Fruit fly (Drosophila melanogaster) whole organism, embryonic: ENCODE results near the gene CG5882.

ENCODE experiments used
- CG10959 ChIP-seq: fragments of 200-800 bp; sonication (Bioruptor generic); IDR thresholded peaks from 2 replicates; pipeline ENCODE4 v1.3.6; 2022; ENCODE audit warnings: missing biosample characterization, missing genetic modification characterization
- CG12744 ChIP-seq: fragments of 200-800 bp; sonication (Bioruptor generic); optimal IDR thresholded peaks from 2 replicates; lab custom pipeline; 2016; ENCODE audit warnings: missing biosample characterization, missing genetic modification characterization
- CG14014 ChIP-seq: fragments of 200-800 bp; sonication (Bioruptor generic); IDR thresholded peaks from 2 replicates; pipeline ENCODE4 v1.3.6; 2022; ENCODE audit warnings: missing biosample characterization, missing genetic modification characterization
- CG14710 ChIP-seq: fragments of 200-800 bp; sonication (Bioruptor generic); optimal IDR thresholded peaks from 3 replicates; lab custom pipeline; 2019; ENCODE audit warnings: missing biosample characterization, mild to moderate bottlenecking, missing genetic modification characterization, moderate library complexity
- CG14860 ChIP-seq: fragments of 200-800 bp; sonication (Bioruptor generic); IDR thresholded peaks from 3 replicates; pipeline ENCODE4 v1.3.6; 2022; ENCODE audit warnings: missing biosample characterization, missing genetic modification characterization; ENCODE audit not compliant: partially characterized antibody
- CG1647 ChIP-seq: fragments of 200-800 bp; sonication (Bioruptor generic); optimal IDR thresholded peaks from 3 replicates; lab custom pipeline; 2016; ENCODE audit warnings: missing biosample characterization, missing genetic modification characterization
- CG16813 ChIP-seq: fragments of 200-800 bp; sonication (Bioruptor generic); IDR thresholded peaks from 3 replicates; pipeline ENCODE4 v1.3.6; 2022; ENCODE audit warnings: missing biosample characterization, missing genetic modification characterization; ENCODE audit not compliant: partially characterized antibody
- CG17612 ChIP-seq: fragments of 200-800 bp; sonication (Bioruptor generic); IDR thresholded peaks from 2 replicates; pipeline ENCODE4 v1.3.6; 2022; ENCODE audit warnings: missing biosample characterization, missing genetic modification characterization
- CG17802 ChIP-seq: fragments of 200-800 bp; sonication (Bioruptor generic); optimal IDR thresholded peaks from 2 replicates; lab custom pipeline; 2018; ENCODE audit warnings: missing biosample characterization, mild to moderate bottlenecking, missing genetic modification characterization, moderate library complexity
- CG2678 ChIP-seq: fragments of 200-800 bp; sonication (Bioruptor generic); optimal IDR thresholded peaks from 3 replicates; lab custom pipeline; 2019; ENCODE audit warnings: missing biosample characterization, mild to moderate bottlenecking, missing genetic modification characterization, moderate library complexity
- CG31224 ChIP-seq: fragments of 200-800 bp; sonication (Bioruptor generic); IDR thresholded peaks from 2 replicates; pipeline ENCODE4 v1.3.6; 2022; ENCODE audit warnings: missing biosample characterization, missing genetic modification characterization
- CG34224 ChIP-seq: fragments of 200-800 bp; sonication (Bioruptor generic); IDR thresholded peaks from 3 replicates; pipeline ENCODE4 v1.3.6; 2022; ENCODE audit warnings: missing biosample characterization, missing genetic modification characterization; ENCODE audit not compliant: partially characterized antibody
- CG6175 ChIP-seq: fragments of 200-800 bp; sonication (Bioruptor generic); IDR thresholded peaks from 3 replicates; pipeline ENCODE4 v1.3.6; 2022; ENCODE audit warnings: missing biosample characterization, missing genetic modification characterization
- CG7963 ChIP-seq: fragments of 200-800 bp; sonication (Bioruptor generic); IDR thresholded peaks from 3 replicates; pipeline ENCODE4 v1.3.6; 2022; ENCODE audit warnings: missing biosample characterization, missing genetic modification characterization; ENCODE audit not compliant: partially characterized antibody
- CG8765 ChIP-seq: fragments of 200-800 bp; sonication (Bioruptor generic); IDR thresholded peaks from 2 replicates; pipeline ENCODE4 v1.3.6; 2022; ENCODE audit warnings: missing biosample characterization, missing genetic modification characterization
- CG9437 ChIP-seq: fragments of 200-800 bp; sonication (Bioruptor generic); optimal IDR thresholded peaks from 2 replicates; lab custom pipeline; 2018; ENCODE audit warnings: missing biosample characterization, mild to moderate bottlenecking, missing genetic modification characterization
- Dip2 ChIP-seq: fragments of 200-800 bp; sonication (Bioruptor generic); IDR thresholded peaks from 2 replicates; pipeline ENCODE4 v1.3.6; 2022; ENCODE audit warnings: missing biosample characterization, missing genetic modification characterization
- Doc3 ChIP-seq: fragments of 200-800 bp; sonication (Bioruptor generic); IDR thresholded peaks from 3 replicates; pipeline ENCODE4 v1.3.6; 2022; ENCODE audit warnings: missing biosample characterization, missing genetic modification characterization; ENCODE audit not compliant: partially characterized antibody
- HLH4C ChIP-seq: fragments of 200-800 bp; sonication (Bioruptor generic); IDR thresholded peaks from 3 replicates; pipeline ENCODE4 v1.3.6; 2022; ENCODE audit warnings: missing biosample characterization, missing genetic modification characterization; ENCODE audit not compliant: partially characterized antibody
- Med ChIP-seq: fragments of 200-800 bp; sonication (Bioruptor generic); peaks from one replicate; lab custom pipeline; 2016; ENCODE audit warnings: missing biosample characterization, missing genetic modification characterization, mild to moderate bottlenecking, inconsistent platforms, moderate library complexity
- Opbp ChIP-seq: fragments of 200-800 bp; sonication (Bioruptor generic); IDR thresholded peaks from 3 replicates; pipeline ENCODE4 v1.3.6; 2022; ENCODE audit warnings: missing biosample characterization, missing genetic modification characterization; ENCODE audit not compliant: partially characterized antibody
- Ssrp ChIP-seq: fragments of 200-800 bp; sonication (Bioruptor generic); optimal IDR thresholded peaks from 2 replicates; lab custom pipeline; 2018; ENCODE audit warnings: missing biosample characterization, mild to moderate bottlenecking, missing genetic modification characterization, moderate library complexity
- ash1 ChIP-seq: fragments of 200-800 bp; sonication (Bioruptor generic); optimal IDR thresholded peaks from 2 replicates; lab custom pipeline; 2018; ENCODE audit warnings: missing biosample characterization, mild to moderate bottlenecking, missing genetic modification characterization
- da ChIP-seq: fragments of 200-800 bp; sonication (Bioruptor generic); optimal IDR thresholded peaks from 2 replicates; lab custom pipeline; 2016; ENCODE audit warnings: missing biosample characterization, missing genetic modification characterization
- dysf ChIP-seq: fragments of 200-800 bp; sonication (Bioruptor generic); IDR thresholded peaks from 3 replicates; pipeline ENCODE4 v1.3.6; 2022; ENCODE audit warnings: missing biosample characterization, missing genetic modification characterization
- emc ChIP-seq: fragments of 200-800 bp; sonication (Bioruptor generic); optimal IDR thresholded peaks from 2 replicates; lab custom pipeline; 2016; ENCODE audit warnings: missing biosample characterization, missing genetic modification characterization
- eve ChIP-seq, 2 experiments: fragments of >200 bp; optimal IDR thresholded peaks; 2 replicates each; lab custom pipeline; 2017; ENCODE audit warnings: missing biosample characterization in 2 of 2, missing genetic modification characterization in 2 of 2
- fd3F ChIP-seq: fragments of 200-800 bp; sonication (Bioruptor generic); optimal IDR thresholded peaks from 2 replicates; lab custom pipeline; 2018; ENCODE audit warnings: missing biosample characterization, mild to moderate bottlenecking, missing genetic modification characterization, moderate library complexity
- ftz-f1 ChIP-seq: fragments of 200-800 bp; sonication (Bioruptor generic); optimal IDR thresholded peaks from 2 replicates; lab custom pipeline; 2016; ENCODE audit warnings: missing biosample characterization, missing genetic modification characterization
- gfzf ChIP-seq: fragments of 200-800 bp; sonication (Bioruptor generic); optimal IDR thresholded peaks from 2 replicates; lab custom pipeline; 2016; ENCODE audit warnings: missing biosample characterization, mild to moderate bottlenecking, missing genetic modification characterization, moderate library complexity
- hbn ChIP-seq: fragments of 200-800 bp; sonication (Bioruptor generic); IDR thresholded peaks from 2 replicates; pipeline ENCODE4 v1.3.6; 2022; ENCODE audit warnings: missing biosample characterization, missing genetic modification characterization; ENCODE audit not compliant: partially characterized antibody
- knrl ChIP-seq: fragments of 200-800 bp; sonication (Bioruptor generic); IDR thresholded peaks from 3 replicates; pipeline ENCODE4 v1.3.6; 2022; ENCODE audit warnings: missing biosample characterization, missing genetic modification characterization; ENCODE audit not compliant: partially characterized antibody
- lola ChIP-seq, 3 experiments: fragments of >200 bp in 2 of 3; fragments of 200-800 bp in 1 of 3; sonication (Bioruptor generic) in 1 of 3; optimal IDR thresholded peaks; 2 replicates each; lab custom pipeline; 2017 to 2019; ENCODE audit warnings: missing biosample characterization in 3 of 3, missing genetic modification characterization in 3 of 3, mild to moderate bottlenecking in 1 of 3, moderate library complexity in 1 of 3
- mld ChIP-seq: fragments of 200-800 bp; sonication (Bioruptor generic); IDR thresholded peaks from 3 replicates; pipeline ENCODE4 v1.3.6; 2022; ENCODE audit warnings: missing biosample characterization, missing genetic modification characterization; ENCODE audit not compliant: partially characterized antibody
- pzg ChIP-seq: fragments of 200-800 bp; sonication (Bioruptor generic); optimal IDR thresholded peaks from 3 replicates; lab custom pipeline; 2018; ENCODE audit warnings: missing biosample characterization, mild to moderate bottlenecking, missing genetic modification characterization, moderate library complexity
- rib ChIP-seq: fragments of 200-800 bp; sonication (Bioruptor generic); IDR thresholded peaks from 2 replicates; pipeline ENCODE4 v1.3.6; 2022; ENCODE audit warnings: missing biosample characterization, missing genetic modification characterization
- row ChIP-seq: fragments of 200-800 bp; sonication (Bioruptor generic); IDR thresholded peaks from 3 replicates; pipeline ENCODE4 v1.3.6; 2022; ENCODE audit warnings: missing biosample characterization, missing genetic modification characterization
- run ChIP-seq: fragments of 200-800 bp; sonication (Bioruptor generic); optimal IDR thresholded peaks from 3 replicates; lab custom pipeline; 2018; ENCODE audit warnings: missing biosample characterization, mild to moderate bottlenecking, missing genetic modification characterization
- sens-2 ChIP-seq: fragments of 200-800 bp; sonication (Bioruptor generic); IDR thresholded peaks from 2 replicates; pipeline ENCODE4 v1.3.6; 2022; ENCODE audit warnings: missing biosample characterization, missing genetic modification characterization
- sima ChIP-seq: fragments of 200-800 bp; sonication (Bioruptor generic); optimal IDR thresholded peaks from 2 replicates; lab custom pipeline; 2016; ENCODE audit warnings: missing biosample characterization, missing genetic modification characterization
- sna ChIP-seq: fragments of 200-800 bp; sonication (Bioruptor generic); IDR thresholded peaks from 2 replicates; pipeline ENCODE4 v1.3.6; 2022; ENCODE audit warnings: missing biosample characterization, missing genetic modification characterization; ENCODE audit not compliant: partially characterized antibody
- stc ChIP-seq: fragments of 200-800 bp; sonication (Bioruptor generic); IDR thresholded peaks from 2 replicates; pipeline ENCODE4 v1.3.6; 2022; ENCODE audit warnings: missing biosample characterization, missing genetic modification characterization
- stwl ChIP-seq: fragments of 200-800 bp; sonication (Bioruptor generic); optimal IDR thresholded peaks from 3 replicates; lab custom pipeline; 2018; ENCODE audit warnings: missing biosample characterization, mild to moderate bottlenecking, missing genetic modification characterization, moderate library complexity
- sug ChIP-seq: fragments of 200-800 bp; optimal IDR thresholded peaks from 2 replicates; lab custom pipeline; 2019; ENCODE audit warnings: missing biosample characterization, mild to moderate bottlenecking, missing genetic modification characterization, moderate library complexity
- trem ChIP-seq: fragments of 200-800 bp; optimal IDR thresholded peaks from 3 replicates; lab custom pipeline; 2019; ENCODE audit warnings: missing biosample characterization, mild to moderate bottlenecking, missing genetic modification characterization, moderate library complexity
- usp ChIP-seq: fragments of >200 bp; optimal IDR thresholded peaks from 2 replicates; lab custom pipeline; 2017; ENCODE audit warnings: missing biosample characterization, missing genetic modification characterization
- vfl ChIP-seq: fragments of 200-800 bp; sonication (Bioruptor generic); optimal IDR thresholded peaks from 2 replicates; lab custom pipeline; 2016; ENCODE audit warnings: missing biosample characterization, missing genetic modification characterization
- vvl ChIP-seq: fragments of 200-800 bp; sonication (Bioruptor generic); IDR thresholded peaks from 2 replicates; pipeline ENCODE4 v1.3.6; 2022; ENCODE audit warnings: missing biosample characterization, missing genetic modification characterization
- zfh1 ChIP-seq: fragments of 200-800 bp; sonication (Bioruptor generic); IDR thresholded peaks from 3 replicates; pipeline ENCODE4 v1.3.6; 2022; ENCODE audit warnings: missing biosample characterization, missing genetic modification characterization

Gene CG5882

DNA sequence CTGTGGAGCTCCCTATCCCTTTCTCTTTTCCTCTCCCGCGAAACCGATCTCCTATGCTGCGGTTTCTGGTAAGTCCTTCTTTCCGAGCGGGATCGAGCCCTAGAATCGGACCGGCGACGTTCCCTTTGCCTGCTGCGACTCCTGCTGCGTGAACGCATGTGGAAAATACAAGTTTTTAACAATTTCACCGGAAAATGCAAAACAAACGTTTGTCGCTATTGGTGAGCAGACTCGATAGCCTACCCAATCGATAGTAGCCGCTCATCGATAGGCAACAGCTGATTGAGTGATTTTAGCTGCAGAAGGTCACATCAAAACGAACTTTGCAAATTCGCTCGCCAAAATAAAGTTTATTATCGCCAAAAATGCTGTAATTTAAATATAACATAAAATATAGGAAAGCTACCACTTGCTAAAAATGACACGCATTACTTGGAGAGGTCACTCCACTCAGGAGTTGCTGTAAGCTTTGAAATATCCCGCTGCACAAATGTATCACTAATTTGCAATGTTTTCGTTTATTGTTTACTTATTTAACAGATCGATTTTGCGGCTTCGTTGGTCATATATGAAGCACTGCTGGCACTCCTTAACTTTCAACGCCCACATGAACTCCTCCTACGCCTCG, 1.9 kb upstream of the CG5882 start, which contains the start of the genes CG6066 and CG5880 (continued):
- no peak for TF ChIP-seq emc
- no peak for TF ChIP-seq vvl (GFP tag; lab: Robert Waterston, UW)
- TF ChIP-seq ftz-f1 (GFP tag; lab: Kevin White, UChicago), result peak; percentile 81
- peak; percentile 14 for TF ChIP-seq CG14710
- no peak for TF ChIP-seq CG8765 (GFP tag; lab: Robert Waterston, UW)
- TF ChIP-seq dysf (GFP tag; lab: Robert Waterston, UW), result no peak
- TF ChIP-seq lola (GFP tag; optimal IDR thresholded peaks at IDR 0.05; lab: Kevin White, UChicago), result no peak
- no peak for TF ChIP-seq CG17612
- peak; percentile 79 for TF ChIP-seq Doc3 (GFP tag; lab: Robert Waterston, UW)
- TF ChIP-seq sens-2, result no peak
- peak; percentile 87 for TF ChIP-seq HLH4C (GFP tag; lab: Robert Waterston, UW)
- peak; percentile 61; the same call in 1 of the 3 replicates for TF ChIP-seq mld (GFP tag; lab: Robert Waterston, UW)
- peak; percentile 73 for TF ChIP-seq hbn (GFP tag; lab: Robert Waterston, UW)
- 0 out of 3 replicates have a peak, but pooled peaks have one; percentile 7 for TF ChIP-seq row
- TF ChIP-seq stc (GFP tag; lab: Robert Waterston, UW), result no peak
- TF ChIP-seq Opbp (GFP tag; lab: Robert Waterston, UW), result peak; percentile 85
- no peak for TF ChIP-seq CG6175 (GFP tag; lab: Robert Waterston, UW)
- TF ChIP-seq ash1, result no peak
- TF ChIP-seq Dip2, result no peak
- no peak for TF ChIP-seq fd3F (GFP tag; lab: Kevin White, UChicago)
- TF ChIP-seq sug (tag; lab: Kevin White, UChicago), result no peak
- no peak for TF ChIP-seq CG2678 (tag; lab: Kevin White, UChicago)
- no peak for TF ChIP-seq zfh1 (GFP tag; lab: Robert Waterston, UW)
- peak; percentile 78 for TF ChIP-seq knrl
- TF ChIP-seq sima, result no peak
- TF ChIP-seq gfzf (GFP tag; lab: Kevin White, UChicago), result peak; percentile 47
- TF ChIP-seq rib (GFP tag; lab: Robert Waterston, UW), result peak; percentile 62; the same call in 1 of the 2 replicates
- TF ChIP-seq CG1647 (GFP tag; lab: Kevin White, UChicago), result no peak
- TF ChIP-seq da (GFP tag; lab: Kevin White, UChicago), result no peak
- TF ChIP-seq CG7963 (GFP tag; lab: Robert Waterston, UW), result peak; percentile 71
- peak; percentile 76 for TF ChIP-seq sna (GFP tag; lab: Robert Waterston, UW)
- no peak for TF ChIP-seq eve (GFP tag; optimal IDR thresholded peaks at IDR 0.05; lab: Kevin White, UChicago)
- no peak for TF ChIP-seq CG10959 (GFP tag; lab: Robert Waterston, UW)
- no peak for TF ChIP-seq CG31224 (GFP tag; lab: Robert Waterston, UW)
- no peak for TF ChIP-seq CG12744 (GFP tag; lab: Kevin White, UChicago)
- TF ChIP-seq run (tag; lab: Kevin White, UChicago), result no peak
- TF ChIP-seq CG9437 (GFP tag; lab: Kevin White, UChicago), result no peak
- TF ChIP-seq CG16813 (GFP tag; lab: Robert Waterston, UW), result peak; percentile 82
- peak; percentile 72 for TF ChIP-seq CG14860 (GFP tag; lab: Robert Waterston, UW)
- no peak for TF ChIP-seq vfl
- peak; percentile 37 for TF ChIP-seq trem (tag; lab: Kevin White, UChicago)
- TF ChIP-seq pzg, result peak; percentile 66
- TF ChIP-seq stwl, result peak; percentile 74
- TF ChIP-seq usp (GFP tag; lab: Kevin White, UChicago), result no peak
- no peak for TF ChIP-seq Ssrp (tag; lab: Kevin White, UChicago)
- peak; percentile 89 for TF ChIP-seq CG34224
- TF ChIP-seq CG17802 (tag; lab: Kevin White, UChicago), result no peak
- no peak for TF ChIP-seq CG14014 (GFP tag; lab: Robert Waterston, UW)
- peak; percentile 65 for TF ChIP-seq Med (GFP tag; lab: Kevin White, UChicago)
